Worm (Caenorhabditis elegans): ENCODE measurements around the gene Y43F8C.3.

Y43F8C.3 gene

ce11 chrV:19629973-19630372, 7.5 kb upstream of the Y43F8C.3 start:
- TF ChIP-seq ztf-22 (GFP tag; optimal IDR thresholded peaks at IDR 0.05): no peak
- TF ChIP-seq nhr-27 (tag; optimal IDR thresholded peaks at IDR 0.05): no peak
- no peak for TF ChIP-seq nfya-1 (tag; optimal IDR thresholded peaks at IDR 0.05; ENCODE audit: borderline replicate concordance, insufficient read depth)
- TF ChIP-seq lin-40 (tag; optimal IDR thresholded peaks at IDR 0.05): no peak
- TF ChIP-seq somi-1 (GFP tag; optimal IDR thresholded peaks at IDR 0.05): no peak
- TF ChIP-seq B0336.3 (GFP tag; IDR thresholded peaks at IDR 0.05): no peak
- no peak for TF ChIP-seq F57C9.4 (tag; optimal IDR thresholded peaks at IDR 0.05)
- TF ChIP-seq lsl-1 (GFP tag; optimal IDR thresholded peaks at IDR 0.05): no peak
- no peak for TF ChIP-seq F37B4.10 (GFP tag; IDR thresholded peaks at IDR 0.05)
- TF ChIP-seq bed-2 (GFP tag; IDR thresholded peaks at IDR 0.05): no peak
- TF ChIP-seq madf-8 (GFP tag; conservative IDR thresholded peaks at IDR 0.05): no peak

ce11 chrV:19629544-19629943, 7.1 kb upstream of the Y43F8C.3 start:
- TF ChIP-seq madf-3 (GFP tag; IDR thresholded peaks at IDR 0.05): no peak
- no peak for TF ChIP-seq T26A5.8 (tag; optimal IDR thresholded peaks at IDR 0.05)
- no peak for TF ChIP-seq Y53G8AR.9 (GFP tag; conservative IDR thresholded peaks at IDR 0.05)
- TF ChIP-seq mes-4 (tag; optimal IDR thresholded peaks at IDR 0.05): no peak
- TF ChIP-seq zfh-2 (GFP tag; conservative IDR thresholded peaks at IDR 0.05): peak; percentile 75
- no peak for TF ChIP-seq snpc-4 (GFP tag; optimal IDR thresholded peaks at IDR 0.05)
- TF ChIP-seq snpc-4 (tag; optimal IDR thresholded peaks at IDR 0.05): no peak
- TF ChIP-seq hlh-26 (GFP tag; conservative IDR thresholded peaks at IDR 0.05): no peak
- TF ChIP-seq F10E7.11 (tag; optimal IDR thresholded peaks at IDR 0.05): no peak
- peak; percentile 96 for TF ChIP-seq hmg-1.2 (GFP tag; IDR thresholded peaks at IDR 0.05)
- TF ChIP-seq bed-2 (GFP tag; IDR thresholded peaks at IDR 0.05): no peak
- TF ChIP-seq madf-8 (GFP tag; conservative IDR thresholded peaks at IDR 0.05): no peak
- no peak for TF ChIP-seq cebp-2 (GFP tag; IDR thresholded peaks at IDR 0.05)
- no peak for TF ChIP-seq madf-6 (GFP tag; IDR thresholded peaks at IDR 0.05)
- no peak for TF ChIP-seq bed-1 (GFP tag; IDR thresholded peaks at IDR 0.05)
- no peak for TF ChIP-seq somi-1 (GFP tag; optimal IDR thresholded peaks at IDR 0.05)
- TF ChIP-seq egl-18 (GFP tag; IDR thresholded peaks at IDR 0.05): no peak
- TF ChIP-seq Y79H2A.3 (GFP tag; conservative IDR thresholded peaks at IDR 0.05): no peak
- TF ChIP-seq ceh-91 (GFP tag; IDR thresholded peaks at IDR 0.05): no peak
- TF ChIP-seq ztf-22 (GFP tag; optimal IDR thresholded peaks at IDR 0.05): no peak
- TF ChIP-seq lin-35 (GFP tag; optimal IDR thresholded peaks at IDR 0.05): no peak
- TF ChIP-seq D2030.7 (GFP tag; IDR thresholded peaks at IDR 0.05): 0 out of 2 replicates have a peak, but pooled peaks have one; percentile 24
- TF ChIP-seq aptf-3 (GFP tag; IDR thresholded peaks at IDR 0.05): 0 out of 2 replicates have a peak, but pooled peaks have one; percentile 72
- TF ChIP-seq mel-28 (tag; optimal IDR thresholded peaks at IDR 0.05; ENCODE audit: borderline replicate concordance): no peak
- TF ChIP-seq C17E4.6 (GFP tag; IDR thresholded peaks at IDR 0.05): 0 out of 2 replicates have a peak, but pooled peaks have one; percentile 23
- no peak for TF ChIP-seq K11D2.4 (GFP tag; IDR thresholded peaks at IDR 0.05)
- no peak for TF ChIP-seq attf-6 (GFP tag; IDR thresholded peaks at IDR 0.05)
- TF ChIP-seq zim-3 (tag; optimal IDR thresholded peaks at IDR 0.05): no peak
- TF ChIP-seq mxl-1 (tag; optimal IDR thresholded peaks at IDR 0.05): no peak
- TF ChIP-seq ets-4 (GFP tag; optimal IDR thresholded peaks at IDR 0.05): no peak
- TF ChIP-seq F33H1.4 (GFP tag; IDR thresholded peaks at IDR 0.05): no peak
- no peak for TF ChIP-seq rcor-1 (GFP tag; IDR thresholded peaks at IDR 0.05)
- no peak for TF ChIP-seq attf-5 (GFP tag; optimal IDR thresholded peaks at IDR 0.05)
- no peak for TF ChIP-seq Y53F4B.3 (GFP tag; IDR thresholded peaks at IDR 0.05)
- TF ChIP-seq sdz-38 (tag; optimal IDR thresholded peaks at IDR 0.05): no peak
- 0 out of 2 replicates have a peak, but pooled peaks have one; percentile 44 for TF ChIP-seq ztf-28 (GFP tag; IDR thresholded peaks at IDR 0.05)
- TF ChIP-seq sea-2 (GFP tag; IDR thresholded peaks at IDR 0.05): no peak
- TF ChIP-seq ztf-18 (tag; optimal IDR thresholded peaks at IDR 0.05): no peak
- TF ChIP-seq dpff-1 (tag; optimal IDR thresholded peaks at IDR 0.05): no peak
- no peak for TF ChIP-seq B0035.1 (tag; optimal IDR thresholded peaks at IDR 0.05)
- TF ChIP-seq aptf-2 (GFP tag; conservative IDR thresholded peaks at IDR 0.05): no peak
